Fruit fly (Drosophila melanogaster): ENCODE results near the gene Ski6.

DNA sequence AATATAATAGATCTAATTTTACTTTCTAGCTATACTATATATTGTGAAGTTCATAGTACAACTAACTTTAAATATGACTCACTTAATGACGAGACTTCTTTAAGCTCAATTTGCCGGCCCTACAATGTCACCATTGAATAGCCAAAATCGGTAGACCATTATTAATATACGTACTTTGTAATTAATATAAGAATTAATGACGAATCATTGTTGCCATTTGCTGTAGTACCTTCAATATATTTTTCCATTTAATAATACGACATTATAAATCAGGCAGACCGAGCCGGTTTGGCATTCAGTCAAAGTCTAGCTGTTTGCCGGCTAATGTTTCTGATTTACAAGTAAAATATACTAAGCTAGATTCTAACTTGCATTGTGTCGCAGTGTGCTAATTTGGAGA, 17.5 kb upstream of the Ski6 start, which contains the start of gene Jhbp13:
- TF ChIP-seq psq (GFP tag; optimal IDR thresholded peaks at IDR 0.05) (no peak), HLH106 (tag; optimal IDR thresholded peaks at IDR 0.05) (no peak), sv (GFP tag; optimal IDR thresholded peaks at IDR 0.05) (no peak), CrebA (GFP tag; optimal IDR thresholded peaks at IDR 0.05; ENCODE audit: borderline replicate concordance) (no peak), Hr83 (GFP tag; optimal IDR thresholded peaks at IDR 0.05; ENCODE audit: poor library complexity, severe bottlenecking) (no peak), Mio (GFP tag; optimal IDR thresholded peaks at IDR 0.05) (no peak), Hr78 (GFP tag; optimal IDR thresholded peaks at IDR 0.05) (no peak), Dif (GFP tag; optimal IDR thresholded peaks at IDR 0.05; ENCODE audit: partially characterized antibody) (no peak), OdsH (GFP tag; optimal IDR thresholded peaks at IDR 0.05) (no peak), pan (optimal IDR thresholded peaks at IDR 0.05) (no peak), lola (GFP tag; optimal IDR thresholded peaks at IDR 0.05) (no peak), CG9705 (GFP tag; optimal IDR thresholded peaks at IDR 0.05) (no peak), usp (GFP tag; optimal IDR thresholded peaks at IDR 0.05) (no peak)

Data from whole organism, wandering third instar larva.